Worm (Caenorhabditis elegans): ENCODE measurements around the gene irld-18.

The irld-18 gene

DNA sequence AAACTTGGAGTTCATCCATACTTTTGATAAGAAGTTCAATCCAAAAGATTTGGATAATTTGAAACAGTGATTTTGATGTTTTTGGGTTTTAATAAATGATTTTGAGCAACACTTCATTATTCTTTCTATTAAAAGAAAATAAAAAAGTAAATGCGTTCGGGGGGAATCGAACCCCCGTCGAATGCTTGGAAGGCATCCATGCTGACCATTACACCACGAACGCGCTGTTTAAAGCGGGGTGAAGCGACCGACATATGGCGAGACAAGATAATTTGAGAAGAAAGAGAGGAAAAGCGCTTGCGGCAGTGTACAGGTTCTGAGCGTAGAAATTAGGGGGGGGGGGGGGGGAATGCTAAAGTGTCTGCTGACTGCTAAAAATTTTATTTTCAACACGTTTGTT, 4.4 kb downstream of the irld-18 start:
- peak; percentile 64 for TF ChIP-seq lin-11 (tag; optimal IDR thresholded peaks at IDR 0.05)
- TF ChIP-seq ceh-6 (GFP tag; optimal IDR thresholded peaks at IDR 0.05), result peak; percentile 49
- TF ChIP-seq ztf-16 (tag; optimal IDR thresholded peaks at IDR 0.05), result peak; percentile 54
- peak; percentile 48 for TF ChIP-seq K02D7.2 (tag; optimal IDR thresholded peaks at IDR 0.05)
- TF ChIP-seq ceh-31 (tag; optimal IDR thresholded peaks at IDR 0.05), result peak; percentile 4
- peak; percentile 22 for TF ChIP-seq dve-1 (tag; optimal IDR thresholded peaks at IDR 0.05)
- peak; percentile 13 for TF ChIP-seq npax-4 (tag; optimal IDR thresholded peaks at IDR 0.05)
- TF ChIP-seq unc-3 (GFP tag; conservative IDR thresholded peaks at IDR 0.05), result 0 out of 2 replicates have a peak, but pooled peaks have one; percentile 14
- TF ChIP-seq unc-3 (tag; optimal IDR thresholded peaks at IDR 0.05), result peak; percentile 8
- TF ChIP-seq hlh-15 (tag; optimal IDR thresholded peaks at IDR 0.05), result peak; percentile 3
- peak; percentile 16 for TF ChIP-seq ceh-2 (tag; optimal IDR thresholded peaks at IDR 0.05)
- TF ChIP-seq sox-2 (GFP tag; IDR thresholded peaks at IDR 0.05), result peak; percentile 47
- TF ChIP-seq ceh-45 (GFP tag; IDR thresholded peaks at IDR 0.05), result 0 out of 2 replicates have a peak, but pooled peaks have one; percentile 21
- TF ChIP-seq pha-4 (tag; optimal IDR thresholded peaks at IDR 0.05), result no peak
- TF ChIP-seq ceh-19 (GFP tag; optimal IDR thresholded peaks at IDR 0.05), result peak; percentile 41
- TF ChIP-seq dmd-4 (tag; optimal IDR thresholded peaks at IDR 0.05; ENCODE audit: borderline replicate concordance), result no peak
- peak; percentile 73 for TF ChIP-seq che-1 (tag; optimal IDR thresholded peaks at IDR 0.05)
- TF ChIP-seq pqm-1 (tag; optimal IDR thresholded peaks at IDR 0.05), result no peak
- TF ChIP-seq T23F11.4 (GFP tag; optimal IDR thresholded peaks at IDR 0.05), result peak; percentile 35
- no peak for TF ChIP-seq elt-4 (tag; optimal IDR thresholded peaks at IDR 0.05)
- peak; percentile 39 for TF ChIP-seq ceh-34 (tag; optimal IDR thresholded peaks at IDR 0.05)
- peak; percentile 21 for TF ChIP-seq hlh-13 (GFP tag; optimal IDR thresholded peaks at IDR 0.05)
- no peak for TF ChIP-seq sox-4 (tag; optimal IDR thresholded peaks at IDR 0.05)
- TF ChIP-seq hlh-8 (tag; optimal IDR thresholded peaks at IDR 0.05), result no peak
- TF ChIP-seq pha-2 (tag; optimal IDR thresholded peaks at IDR 0.05), result peak; percentile 35
- peak; percentile 7 for TF ChIP-seq unc-86 (tag; optimal IDR thresholded peaks at IDR 0.05)
- TF ChIP-seq nfya-1 (tag; optimal IDR thresholded peaks at IDR 0.05), result peak; percentile 11
- peak; percentile 55 for TF ChIP-seq Y22D7AL.16 (tag; optimal IDR thresholded peaks at IDR 0.05)
- TF ChIP-seq ttx-3 (tag; optimal IDR thresholded peaks at IDR 0.05), result peak; percentile 49
- peak; percentile 62 for TF ChIP-seq elt-2 (tag; optimal IDR thresholded peaks at IDR 0.05)
- TF ChIP-seq sdc-2 (tag; optimal IDR thresholded peaks at IDR 0.05), result no peak
- TF ChIP-seq C38D4.7 (GFP tag; optimal IDR thresholded peaks at IDR 0.05), result peak; percentile 56

DNA sequence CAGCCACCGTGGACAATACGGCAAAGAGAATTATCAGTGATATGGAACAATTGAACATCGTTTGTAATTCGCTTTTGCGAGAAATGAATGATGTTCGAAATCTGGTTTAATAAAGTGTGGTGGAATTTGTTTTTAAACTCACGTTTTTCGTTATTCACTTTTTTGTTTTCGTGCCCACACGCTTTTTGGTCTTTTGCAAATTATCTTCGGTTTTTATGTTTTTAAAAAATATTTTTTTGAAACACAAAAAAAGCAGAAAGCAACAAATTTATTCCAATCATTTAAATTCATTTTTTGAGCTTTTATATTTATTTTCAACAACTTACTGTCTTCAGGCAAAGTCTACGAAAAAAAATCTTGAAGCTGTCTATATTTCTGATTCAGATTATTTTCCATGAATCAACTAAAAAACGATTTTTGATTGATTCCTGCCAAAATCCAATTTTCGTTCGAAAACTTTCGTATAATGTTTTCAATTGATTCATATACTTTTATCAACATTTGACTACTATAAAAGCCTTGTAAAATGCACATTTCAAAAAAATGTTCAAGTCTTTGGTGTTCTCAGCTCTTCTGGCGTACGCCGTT, 6.5 kb downstream of the irld-18 start, which contains the start of the genes Y57G11B.3 and Y57G11B.5:
Gene Y57G11B.3 (minus strand): TSS at position 101 of the 588 bp plus-strand sequence.
Gene Y57G11B.5 (plus strand): TSS at position 538 of the 588 bp plus-strand sequence.
- TF ChIP-seq hlh-6 (tag; optimal IDR thresholded peaks at IDR 0.05) (no peak), ttx-3 (tag; optimal IDR thresholded peaks at IDR 0.05) (no peak), C38D4.7 (GFP tag; optimal IDR thresholded peaks at IDR 0.05) (no peak), hlh-15 (tag; optimal IDR thresholded peaks at IDR 0.05) (no peak), ceh-48 (tag; optimal IDR thresholded peaks at IDR 0.05) (no peak), unc-42 (tag; optimal IDR thresholded peaks at IDR 0.05) (no peak), ceh-14 (tag; optimal IDR thresholded peaks at IDR 0.05) (no peak), pat-9 (tag; optimal IDR thresholded peaks at IDR 0.05) (no peak), ceh-6 (GFP tag; optimal IDR thresholded peaks at IDR 0.05) (no peak), ceh-34 (tag; optimal IDR thresholded peaks at IDR 0.05) (no peak), unc-3 (GFP tag; conservative IDR thresholded peaks at IDR 0.05) (no peak), unc-3 (tag; optimal IDR thresholded peaks at IDR 0.05) (no peak), hlh-8 (tag; optimal IDR thresholded peaks at IDR 0.05) (no peak), K09A11.1 (tag; optimal IDR thresholded peaks at IDR 0.05; ENCODE audit: insufficient read depth) (no peak), elt-4 (tag; optimal IDR thresholded peaks at IDR 0.05) (no peak), nfya-1 (tag; optimal IDR thresholded peaks at IDR 0.05) (no peak)
